Worm (Caenorhabditis elegans) whole organism, L4 larva: ENCODE measurements around the gene Y54G2A.40.

Experiments
- aha-1 ChIP-seq: fragments of 150-350 bp; peaks from one replicate; lab custom pipeline; 2014; ENCODE audit warnings: missing biosample characterization, missing genetic modification characterization
- fos-1 ChIP-seq: fragments of 150-350 bp; optimal IDR thresholded peaks from 2 replicates; lab custom pipeline; 2014; ENCODE audit warnings: missing biosample characterization, missing genetic modification characterization
- lsy-2 ChIP-seq, 2 experiments: fragments of 150-350 bp in 1 of 2; sonication (generic microtip) in 1 of 2; optimal IDR thresholded peaks; 2 replicates each; lab custom pipeline; 2014 to 2017; ENCODE audit warnings: missing biosample characterization in 2 of 2, missing genetic modification characterization in 2 of 2
- madf-9 ChIP-seq: fragments of 200-800 bp; sonication (Bioruptor generic); conservative IDR thresholded peaks from 2 replicates; pipeline ENCODE4 v1.3.6; 2022; ENCODE audit warnings: missing genetic modification reagents, missing genetic modification characterization, missing compliant biosample characterization
- nhr-41 ChIP-seq: fragments of 200-800 bp; sonication (Bioruptor generic); IDR thresholded peaks from 2 replicates; pipeline ENCODE4 v1.3.6; 2022; ENCODE audit warnings: missing genetic modification reagents, missing genetic modification characterization, missing compliant biosample characterization
- rbr-2 ChIP-seq: sonication (generic microtip); optimal IDR thresholded peaks from 2 replicates; lab custom pipeline; 2016; ENCODE audit warnings: missing genotype, missing genetic modification characterization, missing compliant biosample characterization
- snpc-4 ChIP-seq: fragments of 150-350 bp; optimal IDR thresholded peaks from 2 replicates; lab custom pipeline; 2014; ENCODE audit warnings: missing biosample characterization, missing genetic modification characterization

- no peak for TF ChIP-seq fos-1 (tag; lab: Kevin White, UChicago)
- TF ChIP-seq aha-1 (tag; lab: Kevin White, UChicago), result no peak
- no peak for TF ChIP-seq nhr-41 (GFP tag; lab: Robert Waterston, UW)
- no peak for TF ChIP-seq snpc-4
- no peak for TF ChIP-seq rbr-2 (tag; lab: Kevin White, UChicago)
- TF ChIP-seq lsy-2 (tag; optimal IDR thresholded peaks at IDR 0.05; lab: Kevin White, UChicago), result no peak
- TF ChIP-seq madf-9 (GFP tag; lab: Robert Waterston, UW), result no peak
Measured at ce11 chrIV:2834516-2834915, 11.8 kb upstream of the Y54G2A.40 start, which contains the start of gene pudl-2.
